Worm (Caenorhabditis elegans) whole organism, L3 larva: ENCODE results near the gene C29F9.8.

ENCODE experiments used
- ama-1 ChIP-seq: fragments of 150-350 bp; optimal IDR thresholded peaks from 2 replicates; lab custom pipeline; 2018
- ceh-28 ChIP-seq: fragments of 150-350 bp; optimal IDR thresholded peaks from 2 replicates; lab custom pipeline; 2014; ENCODE audit warnings: missing biosample characterization, missing genetic modification reagents, missing genetic modification characterization
- elt-1 ChIP-seq: fragments of 150-350 bp; optimal IDR thresholded peaks from 2 replicates; lab custom pipeline; 2014; ENCODE audit warnings: missing biosample characterization, missing genetic modification characterization
- mml-1 ChIP-seq: fragments of 150-350 bp; sonication (generic microtip); optimal IDR thresholded peaks from 3 replicates; lab custom pipeline; 2014; ENCODE audit warnings: missing biosample characterization, missing genetic modification characterization
- nhr-11 ChIP-seq: fragments of 150-350 bp; optimal IDR thresholded peaks from 2 replicates; lab custom pipeline; 2014; ENCODE audit warnings: missing biosample characterization, missing genetic modification characterization
- nhr-12 ChIP-seq: fragments of 150-350 bp; optimal IDR thresholded peaks from 2 replicates; lab custom pipeline; 2014; ENCODE audit warnings: missing biosample characterization, missing genetic modification characterization
- nhr-25 ChIP-seq: sonication (generic microtip); optimal IDR thresholded peaks from 2 replicates; lab custom pipeline; 2017; ENCODE audit warnings: missing biosample characterization, missing genetic modification characterization
- pqm-1 ChIP-seq: fragments of 150-350 bp; optimal IDR thresholded peaks from 2 replicates; lab custom pipeline; 2017; ENCODE audit warnings: missing biosample characterization, missing genetic modification characterization, inconsistent platforms
- sea-2 ChIP-seq: fragments of 150-350 bp; sonication (generic microtip); optimal IDR thresholded peaks from 4 replicates; lab custom pipeline; 2014; ENCODE audit warnings: missing biosample characterization, missing genetic modification reagents, missing genetic modification characterization
- skn-1 ChIP-seq: fragments of 150-350 bp; optimal IDR thresholded peaks from 2 replicates; lab custom pipeline; 2014; ENCODE audit warnings: missing biosample characterization, missing genetic modification characterization
- zag-1 ChIP-seq: fragments of 150-350 bp; optimal IDR thresholded peaks from 2 replicates; lab custom pipeline; 2014; ENCODE audit warnings: missing biosample characterization, missing genetic modification characterization
- ztf-11 ChIP-seq: fragments of 150-350 bp; optimal IDR thresholded peaks from 2 replicates; lab custom pipeline; 2014; ENCODE audit warnings: missing biosample characterization, missing genetic modification characterization

DNA sequence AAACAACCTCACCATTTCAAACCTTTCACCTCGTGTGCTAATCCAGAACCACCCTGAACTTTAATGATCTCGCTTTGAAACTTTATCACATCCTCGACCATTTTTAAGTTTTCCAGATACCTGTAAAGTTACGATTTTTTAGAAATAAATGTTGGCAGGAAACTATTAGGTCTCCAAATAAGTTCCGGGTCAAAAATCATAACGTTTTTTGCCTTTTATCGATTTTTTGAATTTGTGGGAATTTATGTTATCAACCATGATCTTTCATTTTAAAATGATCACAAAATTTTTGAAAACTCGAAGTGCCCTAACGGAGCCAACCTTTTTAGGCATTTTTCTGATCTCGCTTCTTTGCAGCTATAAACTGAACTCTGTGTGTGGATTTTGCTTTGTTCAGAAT, 35.9 kb downstream of the C29F9.8 start, which contains the start of gene btb-5:
- no peak for TF ChIP-seq mml-1 (tag; lab: Kevin White, UChicago)
- no peak for TF ChIP-seq skn-1 (tag; lab: Kevin White, UChicago)
- TF ChIP-seq ama-1 (lab: Kevin White, UChicago) = no peak
- TF ChIP-seq pqm-1 (tag; lab: Kevin White, UChicago) = no peak
- TF ChIP-seq ztf-11 (tag; lab: Kevin White, UChicago) = no peak
- TF ChIP-seq ceh-28 = no peak
- TF ChIP-seq sea-2 (GFP tag; lab: Kevin White, UChicago) = no peak
- TF ChIP-seq elt-1 = no peak
- no peak for TF ChIP-seq nhr-25 (tag; lab: Kevin White, UChicago)
- no peak for TF ChIP-seq zag-1 (tag; lab: Kevin White, UChicago)
- TF ChIP-seq nhr-11 = no peak
- TF ChIP-seq nhr-12 (tag; lab: Kevin White, UChicago) = no peak
